Worm (Caenorhabditis elegans) whole organism, young adult: ENCODE measurements around the gene hmp-1.
A peak's percentile ranks its signal among the peaks of the same experiment; 100 is the strongest.

Experiments used
- B0336.3 ChIP-seq: fragments of 200-800 bp; sonication (Bioruptor generic); IDR thresholded peaks from 2 replicates; pipeline ENCODE4 v1.3.6; 2022; ENCODE audit warnings: missing genetic modification characterization, missing compliant biosample characterization
- C06A6.2 ChIP-seq: fragments of 200-800 bp; sonication (Bioruptor generic); conservative IDR thresholded peaks from 2 replicates; pipeline ENCODE4 v1.3.6; 2022; ENCODE audit warnings: missing genetic modification characterization, missing compliant biosample characterization
- F55B11.4 ChIP-seq: sonication (generic microtip); optimal IDR thresholded peaks from 2 replicates; lab custom pipeline; 2016; ENCODE audit warnings: missing compliant biosample characterization, missing genetic modification characterization, borderline replicate concordance; ENCODE audit not compliant: insufficient read depth
- K11D2.4 ChIP-seq: fragments of 200-800 bp; sonication (Bioruptor generic); IDR thresholded peaks from 2 replicates; pipeline ENCODE4 v1.3.6; 2022; ENCODE audit warnings: missing genetic modification reagents, missing genetic modification characterization, missing compliant biosample characterization
- K12H6.12 ChIP-seq: fragments of 200-800 bp; sonication (Bioruptor generic); optimal IDR thresholded peaks from 2 replicates; lab custom pipeline; 2018; ENCODE audit warnings: mild to moderate bottlenecking, missing genetic modification characterization, missing compliant biosample characterization
- bed-1 ChIP-seq: fragments of 200-800 bp; sonication (Bioruptor generic); IDR thresholded peaks from 2 replicates; pipeline ENCODE4 v1.3.6; 2022; ENCODE audit warnings: missing genetic modification reagents, missing genetic modification characterization, missing compliant biosample characterization
- cebp-1 ChIP-seq, 2 experiments: fragments of 200-800 bp in 1 of 2; sonication (Bioruptor generic) in 1 of 2; sonication (generic microtip) in 1 of 2; IDR thresholded peaks in 1 of 2; optimal IDR thresholded peaks in 1 of 2; 2 replicates each; pipeline versions ENCODE4 v1.3.6 to Lab custom; 2017 to 2022; ENCODE audit warnings: missing compliant biosample characterization in 2 of 2, missing genetic modification characterization in 2 of 2, mild to moderate bottlenecking in 1 of 2, missing genetic modification reagents in 1 of 2, moderate library complexity in 1 of 2
- cebp-2 ChIP-seq: fragments of 200-800 bp; sonication (Bioruptor generic); IDR thresholded peaks from 2 replicates; pipeline ENCODE4 v1.3.6; 2022; ENCODE audit warnings: missing genetic modification characterization, missing compliant biosample characterization
- chd-7 ChIP-seq: sonication (generic microtip); optimal IDR thresholded peaks from 2 replicates; lab custom pipeline; 2016; ENCODE audit warnings: mild to moderate bottlenecking, missing genetic modification characterization, moderate library complexity, missing compliant biosample characterization
- dpff-1 ChIP-seq: sonication (generic microtip); optimal IDR thresholded peaks from 2 replicates; lab custom pipeline; 2017; ENCODE audit warnings: mild to moderate bottlenecking, missing genetic modification characterization, missing compliant biosample characterization
- efl-1 ChIP-seq: fragments of 150-350 bp; optimal IDR thresholded peaks from 2 replicates; lab custom pipeline; 2014; ENCODE audit warnings: missing biosample characterization, missing genetic modification reagents, missing genetic modification characterization
- egl-44 ChIP-seq: fragments of 200-800 bp; sonication (Bioruptor generic); IDR thresholded peaks from 2 replicates; pipeline ENCODE4 v1.3.6; 2022; ENCODE audit warnings: missing genetic modification reagents, missing genetic modification characterization, missing compliant biosample characterization
- hlh-26 ChIP-seq: fragments of 200-800 bp; sonication (Bioruptor generic); conservative IDR thresholded peaks from 2 replicates; pipeline ENCODE4 v1.3.6; 2022; ENCODE audit warnings: missing genetic modification reagents, missing genetic modification characterization, missing compliant biosample characterization
- let-526 ChIP-seq: fragments of 200-800 bp; sonication (Bioruptor generic); IDR thresholded peaks from 2 replicates; pipeline ENCODE4 v1.3.6; 2022; ENCODE audit warnings: missing genetic modification reagents, missing genetic modification characterization, missing compliant biosample characterization
- let-607 ChIP-seq, 2 experiments: fragments of 200-800 bp in 1 of 2; sonication (Bioruptor generic) in 1 of 2; sonication (generic microtip) in 1 of 2; optimal IDR thresholded peaks; 2 replicates each; lab custom pipeline; 2016 to 2018; ENCODE audit warnings: mild to moderate bottlenecking in 2 of 2, missing compliant biosample characterization in 2 of 2, missing genetic modification characterization in 2 of 2, moderate library complexity in 2 of 2, missing genotype in 1 of 2
- lin-40 ChIP-seq: sonication (generic microtip); optimal IDR thresholded peaks from 2 replicates; lab custom pipeline; 2016; ENCODE audit warnings: missing genetic modification characterization, mild to moderate bottlenecking, missing compliant biosample characterization, missing genotype, missing genetic modification reagents
- lin-54 ChIP-seq: fragments of 200-800 bp; sonication (Bioruptor generic); optimal IDR thresholded peaks from 2 replicates; lab custom pipeline; 2018; ENCODE audit warnings: mild to moderate bottlenecking, missing genetic modification characterization, missing compliant biosample characterization
- lsl-1 ChIP-seq: fragments of 200-800 bp; sonication (Bioruptor generic); optimal IDR thresholded peaks from 2 replicates; lab custom pipeline; 2018; ENCODE audit warnings: mild to moderate bottlenecking, missing genetic modification characterization, moderate library complexity, missing compliant biosample characterization
- madf-6 ChIP-seq: fragments of 200-800 bp; sonication (Bioruptor generic); IDR thresholded peaks from 2 replicates; pipeline ENCODE4 v1.3.6; 2022; ENCODE audit warnings: missing genetic modification reagents, missing genetic modification characterization, missing compliant biosample characterization
- mes-4 ChIP-seq: sonication (generic microtip); optimal IDR thresholded peaks from 2 replicates; lab custom pipeline; 2016; ENCODE audit warnings: missing genotype, missing genetic modification characterization, missing compliant biosample characterization
- nfya-1 ChIP-seq: sonication (generic microtip); optimal IDR thresholded peaks from 2 replicates; lab custom pipeline; 2017; ENCODE audit warnings: antibody characterized with exemption, missing compliant biosample characterization, missing genetic modification characterization, borderline replicate concordance; ENCODE audit not compliant: insufficient read depth
- nfya-2 ChIP-seq: fragments of 200-800 bp; sonication (Bioruptor generic); IDR thresholded peaks from 2 replicates; pipeline ENCODE4 v1.3.6; 2022; ENCODE audit warnings: missing genetic modification reagents, missing genetic modification characterization, missing compliant biosample characterization
- nhr-179 ChIP-seq: sonication (generic microtip); optimal IDR thresholded peaks from 2 replicates; lab custom pipeline; 2016; ENCODE audit warnings: mild to moderate bottlenecking, missing genetic modification characterization, missing compliant biosample characterization
- nhr-80 ChIP-seq: sonication (generic microtip); optimal IDR thresholded peaks from 2 replicates; lab custom pipeline; 2016; ENCODE audit warnings: missing genetic modification characterization, missing compliant biosample characterization
- pbrm-1 ChIP-seq: fragments of 200-800 bp; sonication (Bioruptor generic); IDR thresholded peaks from 2 replicates; pipeline ENCODE4 v1.3.6; 2022; ENCODE audit warnings: missing genetic modification reagents, missing genetic modification characterization, missing compliant biosample characterization
- pha-4 ChIP-seq: fragments of 150-350 bp; sonication (generic microtip); optimal IDR thresholded peaks from 2 replicates; lab custom pipeline; 2014; ENCODE audit warnings: missing biosample characterization, missing genetic modification reagents, missing genetic modification characterization
- snpc-4 ChIP-seq, 5 experiments: fragments of 150-350 bp in 1 of 5; sonication (generic microtip) in 4 of 5; optimal IDR thresholded peaks; 2 replicates each; lab custom pipeline; 2014 to 2018; ENCODE audit warnings: missing genetic modification characterization in 5 of 5, missing biosample characterization in 3 of 5, antibody characterized with exemption in 2 of 5, mild to moderate bottlenecking in 2 of 5, missing compliant biosample characterization in 2 of 5, missing genotype in 2 of 5, moderate library complexity in 2 of 5, missing genetic modification reagents in 1 of 5
- somi-1 ChIP-seq: fragments of 200-800 bp; sonication (Bioruptor generic); optimal IDR thresholded peaks from 2 replicates; lab custom pipeline; 2018; ENCODE audit warnings: mild to moderate bottlenecking, missing genetic modification characterization, missing compliant biosample characterization
- tbp1 ChIP-seq: fragments of 200-800 bp; sonication (Bioruptor generic); optimal IDR thresholded peaks from 2 replicates; lab custom pipeline; 2018; ENCODE audit warnings: mild to moderate bottlenecking, missing genetic modification characterization, missing compliant biosample characterization
- tbx-9 ChIP-seq: sonication (generic microtip); optimal IDR thresholded peaks from 2 replicates; lab custom pipeline; 2016; ENCODE audit warnings: borderline replicate concordance, missing genetic modification characterization, inconsistent platforms, missing compliant biosample characterization
- tlf-1 ChIP-seq: fragments of 200-800 bp; sonication (Bioruptor generic); optimal IDR thresholded peaks from 2 replicates; lab custom pipeline; 2018; ENCODE audit warnings: mild to moderate bottlenecking, missing genetic modification characterization, missing compliant biosample characterization
- unc-62 ChIP-seq: fragments of 150-350 bp; optimal IDR thresholded peaks from 2 replicates; lab custom pipeline; 2014; ENCODE audit warnings: missing biosample characterization, missing genetic modification reagents, missing genetic modification characterization
- zim-3 ChIP-seq: sonication (generic microtip); optimal IDR thresholded peaks from 2 replicates; lab custom pipeline; 2017; ENCODE audit warnings: mild to moderate bottlenecking, missing genetic modification characterization, moderate library complexity, missing compliant biosample characterization
- ztf-22 ChIP-seq: fragments of 200-800 bp; sonication (Bioruptor generic); optimal IDR thresholded peaks from 2 replicates; lab custom pipeline; 2018; ENCODE audit warnings: mild to moderate bottlenecking, missing genetic modification characterization, moderate library complexity, missing compliant biosample characterization
- ztf-26 ChIP-seq: sonication (generic microtip); optimal IDR thresholded peaks from 2 replicates; lab custom pipeline; 2017; ENCODE audit warnings: missing genetic modification characterization, missing compliant biosample characterization
- ztf-28 ChIP-seq: fragments of 200-800 bp; sonication (Bioruptor generic); IDR thresholded peaks from 2 replicates; pipeline ENCODE4 v1.3.6; 2022; ENCODE audit warnings: missing genetic modification reagents, missing genetic modification characterization, missing compliant biosample characterization

The hmp-1 gene

ce11 chrV:11885087-11885486 lies 39.4 kb downstream of the hmp-1 start:
- TF ChIP-seq nhr-80 (tag; lab: Kevin White, UChicago) (peak; percentile 75), pha-4 (tag; lab: Kevin White, UChicago) (peak; percentile 33), tbx-9 (tag; lab: Kevin White, UChicago) (no peak)

- TF ChIP-seq lsl-1 (GFP tag; lab: Kevin White, UChicago) (no peak), ztf-28 (GFP tag; lab: Robert Waterston, UW) (no peak), pbrm-1 (GFP tag; lab: Robert Waterston, UW) (no peak), efl-1 (GFP tag; lab: Kevin White, UChicago) (no peak), bed-1 (GFP tag; lab: Robert Waterston, UW) (no peak), B0336.3 (peak; percentile 43; the same call in 1 of the 2 replicates), nfya-2 (GFP tag; lab: Robert Waterston, UW) (no peak), nhr-80 (tag; lab: Kevin White, UChicago) (peak; percentile 72), cebp-1 (GFP tag; IDR thresholded peaks at IDR 0.05; lab: Robert Waterston, UW) (no peak), cebp-1 (tag; optimal IDR thresholded peaks at IDR 0.05; lab: Kevin White, UChicago) (peak; percentile 70), snpc-4 (GFP tag; optimal IDR thresholded peaks at IDR 0.05; lab: Kevin White, UChicago) (no peak), snpc-4 (tag; optimal IDR thresholded peaks at IDR 0.05; lab: Kevin White, UChicago) (peak in 2 of 4 experiments; percentile 3 to 66), ztf-26 (tag; lab: Kevin White, UChicago) (peak; percentile 63), lin-54 (GFP tag; lab: Kevin White, UChicago) (peak; percentile 18), pha-4 (tag; lab: Kevin White, UChicago) (peak; percentile 47), tlf-1 (GFP tag; lab: Kevin White, UChicago) (peak; percentile 43), nfya-1 (tag; lab: Kevin White, UChicago) (no peak), chd-7 (tag; lab: Kevin White, UChicago) (peak; percentile 49), nhr-179 (tag; lab: Kevin White, UChicago) (no peak), C06A6.2 (0 out of 2 replicates have a peak, but pooled peaks have one; percentile 13), unc-62 (no peak), let-607 (tag; optimal IDR thresholded peaks at IDR 0.05; lab: Kevin White, UChicago) (peak in 1 of 2 experiments; percentile 45), tbx-9 (tag; lab: Kevin White, UChicago) (no peak), somi-1 (GFP tag; lab: Kevin White, UChicago) (peak; percentile 73), egl-44 (GFP tag; lab: Robert Waterston, UW) (0 out of 2 replicates have a peak, but pooled peaks have one; percentile 61), hlh-26 (GFP tag; lab: Robert Waterston, UW) (no peak), K11D2.4 (0 out of 2 replicates have a peak, but pooled peaks have one; percentile 41), lin-40 (tag; lab: Kevin White, UChicago) (peak; percentile 34), tbp1 (GFP tag; lab: Kevin White, UChicago) (peak; percentile 30), zim-3 (tag; lab: Kevin White, UChicago) (no peak), F55B11.4 (tag; lab: Kevin White, UChicago) (no peak), K12H6.12 (tag; lab: Kevin White, UChicago) (peak; percentile 9), mes-4 (tag; lab: Kevin White, UChicago) (no peak), madf-6 (GFP tag; lab: Robert Waterston, UW) (no peak), let-526 (GFP tag; lab: Robert Waterston, UW) (peak; percentile 30; the same call in 1 of the 2 replicates), dpff-1 (no peak), cebp-2 (no peak), ztf-22 (GFP tag; lab: Kevin White, UChicago) (peak; percentile 51)
These were observed 40.3 kb downstream of the hmp-1 start for ce11 chrV:11885939-11886338.
